Worm (Caenorhabditis elegans) whole organism, midembryonic: ENCODE results near the gene ech-1.1.

Experiments used
- T22C8.4 ChIP-seq: fragments of 200-800 bp; sonication (Bioruptor generic); IDR thresholded peaks from 2 replicates; pipeline ENCODE4 v1.3.6; 2022; ENCODE audit warnings: missing genetic modification characterization, missing compliant biosample characterization
- cog-1 ChIP-seq: sonication (generic microtip); optimal IDR thresholded peaks from 2 replicates; lab custom pipeline; 2016; ENCODE audit warnings: missing genetic modification characterization, missing compliant biosample characterization
- klf-2 ChIP-seq: fragments of 200-800 bp; sonication (Bioruptor generic); conservative IDR thresholded peaks from 2 replicates; pipeline ENCODE4 v1.3.6; 2022; ENCODE audit warnings: missing genetic modification reagents, missing genetic modification characterization, missing compliant biosample characterization
- med-1 ChIP-seq: sonication (generic microtip); optimal IDR thresholded peaks from 2 replicates; lab custom pipeline; 2017; ENCODE audit warnings: missing genetic modification characterization, mild to moderate bottlenecking, missing compliant biosample characterization, antibody characterized with exemption, missing genetic modification reagents; ENCODE audit not compliant: insufficient read depth
- tab-1 ChIP-seq: fragments of 200-800 bp; sonication (Bioruptor generic); IDR thresholded peaks from 2 replicates; pipeline ENCODE4 v1.3.6; 2022; ENCODE audit warnings: missing genetic modification characterization, missing compliant biosample characterization
- ztf-23 ChIP-seq: fragments of 200-800 bp; sonication (Bioruptor generic); IDR thresholded peaks from 2 replicates; pipeline ENCODE4 v1.3.6; 2022; ENCODE audit warnings: missing genetic modification reagents, missing genetic modification characterization, missing compliant biosample characterization

ce11 chrV:15380857-15381256, 19.5 kb upstream of the ech-1.1 start, which contains the start of gene dhs-23:
- TF ChIP-seq tab-1 (GFP tag; lab: Robert Waterston, UW), result no peak
- no peak for TF ChIP-seq med-1 (GFP tag; lab: Kevin White, UChicago)
- TF ChIP-seq cog-1, result no peak
- TF ChIP-seq ztf-23 (GFP tag; lab: Robert Waterston, UW), result no peak
- TF ChIP-seq klf-2 (GFP tag; lab: Robert Waterston, UW), result no peak
- no peak for TF ChIP-seq T22C8.4 (GFP tag; lab: Robert Waterston, UW)
